Worm (Caenorhabditis elegans) whole organism, midembryonic: ENCODE measurements around the gene F53A3.7.

Experiments used
- T22C8.4 ChIP-seq: fragments of 200-800 bp; sonication (Bioruptor generic); IDR thresholded peaks from 2 replicates; pipeline ENCODE4 v1.3.6; 2022; ENCODE audit warnings: missing genetic modification characterization, missing compliant biosample characterization
- cog-1 ChIP-seq: sonication (generic microtip); optimal IDR thresholded peaks from 2 replicates; lab custom pipeline; 2016; ENCODE audit warnings: missing genetic modification characterization, missing compliant biosample characterization
- flt-1 ChIP-seq: fragments of 200-800 bp; sonication (Bioruptor generic); IDR thresholded peaks from 2 replicates; pipeline ENCODE4 v1.3.6; 2022; ENCODE audit warnings: missing genetic modification characterization, missing compliant biosample characterization
- klf-2 ChIP-seq: fragments of 200-800 bp; sonication (Bioruptor generic); conservative IDR thresholded peaks from 2 replicates; pipeline ENCODE4 v1.3.6; 2022; ENCODE audit warnings: missing genetic modification reagents, missing genetic modification characterization, missing compliant biosample characterization
- med-1 ChIP-seq: sonication (generic microtip); optimal IDR thresholded peaks from 2 replicates; lab custom pipeline; 2017; ENCODE audit warnings: missing genetic modification characterization, mild to moderate bottlenecking, missing compliant biosample characterization, antibody characterized with exemption, missing genetic modification reagents; ENCODE audit not compliant: insufficient read depth
- ref-1 ChIP-seq: fragments of 200-800 bp; sonication (Bioruptor generic); conservative IDR thresholded peaks from 2 replicates; pipeline ENCODE4 v1.3.6; 2022; ENCODE audit warnings: missing genetic modification reagents, missing genetic modification characterization, missing compliant biosample characterization
- tab-1 ChIP-seq: fragments of 200-800 bp; sonication (Bioruptor generic); IDR thresholded peaks from 2 replicates; pipeline ENCODE4 v1.3.6; 2022; ENCODE audit warnings: missing genetic modification characterization, missing compliant biosample characterization
- ztf-23 ChIP-seq: fragments of 200-800 bp; sonication (Bioruptor generic); IDR thresholded peaks from 2 replicates; pipeline ENCODE4 v1.3.6; 2022; ENCODE audit warnings: missing genetic modification reagents, missing genetic modification characterization, missing compliant biosample characterization
- ztf-29 ChIP-seq: fragments of 200-800 bp; sonication (Bioruptor generic); IDR thresholded peaks from 2 replicates; pipeline ENCODE4 v1.3.6; 2022; ENCODE audit warnings: missing genetic modification reagents, missing genetic modification characterization, missing compliant biosample characterization

Gene F53A3.7

ce11 chrIII:1981467-1981866 lies 30.1 kb downstream of the F53A3.7 start:
- TF ChIP-seq ztf-23 (GFP tag; lab: Robert Waterston, UW) (no peak), ztf-29 (no peak), klf-2 (GFP tag; lab: Robert Waterston, UW) (no peak), cog-1 (no peak), ref-1 (GFP tag; lab: Robert Waterston, UW) (no peak), tab-1 (no peak), flt-1 (GFP tag; lab: Robert Waterston, UW) (no peak), T22C8.4 (GFP tag; lab: Robert Waterston, UW) (no peak), med-1 (GFP tag; lab: Kevin White, UChicago) (no peak)

- TF ChIP-seq tab-1 (no peak), ref-1 (GFP tag; lab: Robert Waterston, UW) (no peak), ztf-23 (GFP tag; lab: Robert Waterston, UW) (no peak), ztf-29 (no peak), T22C8.4 (GFP tag; lab: Robert Waterston, UW) (no peak), klf-2 (GFP tag; lab: Robert Waterston, UW) (no peak)
Observed at ce11 chrIII:1982597-1983244, 31.4 kb downstream of the F53A3.7 start, which contains the start of gene srd-66. srd-66 (minus strand) TSS chrIII:1982647.

DNA sequence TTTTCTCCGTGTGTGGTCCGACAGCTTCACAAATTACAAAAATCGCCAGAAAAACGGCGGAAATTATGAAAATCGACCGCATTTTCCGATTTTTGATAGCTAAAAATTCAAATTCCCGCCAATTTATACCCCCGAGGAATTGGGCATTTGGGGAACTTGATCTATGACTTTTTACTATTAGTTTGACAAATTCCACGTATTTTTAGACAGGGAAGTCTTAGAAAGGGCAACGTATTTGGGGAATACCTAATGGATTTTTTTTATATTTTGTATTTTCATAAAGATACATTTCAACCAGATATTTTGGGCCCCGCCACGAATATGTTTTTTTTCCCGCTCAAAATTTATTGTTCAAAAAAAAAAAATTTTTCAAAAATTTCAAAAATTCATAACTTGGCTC lies 33.5 kb downstream of the F53A3.7 start, which contains the start of gene Y39A3B.7:
Y39A3B.7 (minus strand) TSS at position 101 of the 400 bp plus-strand sequence.
- TF ChIP-seq ref-1 (GFP tag; lab: Robert Waterston, UW) (no peak), T22C8.4 (GFP tag; lab: Robert Waterston, UW) (no peak)

DNA sequence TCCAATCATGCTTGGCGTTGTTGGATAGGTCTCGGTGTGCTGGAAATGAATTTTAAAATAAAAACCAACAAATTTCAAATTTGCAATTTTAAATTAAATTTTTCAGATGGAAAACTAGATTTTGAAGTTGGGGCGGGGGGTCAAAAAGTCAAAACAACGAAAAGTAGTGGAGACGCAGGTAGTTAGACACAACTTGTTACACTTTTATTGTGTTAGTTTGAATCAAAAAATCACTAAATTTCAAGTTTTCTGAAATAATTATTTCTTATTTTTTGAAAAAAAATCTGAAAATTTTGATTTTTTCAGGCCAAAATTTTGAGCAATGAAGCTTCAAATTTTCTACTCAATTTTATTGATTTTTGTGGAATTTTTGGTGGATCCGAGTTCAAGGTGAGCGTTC lies 36.4 kb downstream of the F53A3.7 start, which contains the start of gene Y39A3B.8:
Y39A3B.8 (plus strand) TSS at position 301 of the 400 bp plus-strand sequence.
- TF ChIP-seq cog-1 (no peak), med-1 (GFP tag; lab: Kevin White, UChicago) (no peak), ref-1 (GFP tag; lab: Robert Waterston, UW) (no peak), tab-1 (no peak), ztf-29 (no peak), flt-1 (GFP tag; lab: Robert Waterston, UW) (no peak), klf-2 (GFP tag; lab: Robert Waterston, UW) (no peak), T22C8.4 (GFP tag; lab: Robert Waterston, UW) (no peak), ztf-23 (GFP tag; lab: Robert Waterston, UW) (no peak)

- no peak for TF ChIP-seq ztf-23 (GFP tag; lab: Robert Waterston, UW)
- TF ChIP-seq T22C8.4 (GFP tag; lab: Robert Waterston, UW): no peak
- no peak for TF ChIP-seq ref-1 (GFP tag; lab: Robert Waterston, UW)
- TF ChIP-seq ztf-29: no peak
- no peak for TF ChIP-seq cog-1
Observed at ce11 chrIII:1989940-1990339, 38.6 kb downstream of the F53A3.7 start.

- TF ChIP-seq tab-1: no peak
- no peak for TF ChIP-seq ref-1 (GFP tag; lab: Robert Waterston, UW)
- TF ChIP-seq T22C8.4 (GFP tag; lab: Robert Waterston, UW): no peak
- no peak for TF ChIP-seq klf-2 (GFP tag; lab: Robert Waterston, UW)
- TF ChIP-seq cog-1: no peak
- TF ChIP-seq flt-1 (GFP tag; lab: Robert Waterston, UW): no peak
- TF ChIP-seq ztf-23 (GFP tag; lab: Robert Waterston, UW): no peak
- no peak for TF ChIP-seq med-1 (GFP tag; lab: Kevin White, UChicago)
Observed at ce11 chrIII:1997569-1997968, 46.2 kb downstream of the F53A3.7 start, which contains the start of gene lgc-42. lgc-42 (plus strand) TSS chrIII:1997869.

DNA sequence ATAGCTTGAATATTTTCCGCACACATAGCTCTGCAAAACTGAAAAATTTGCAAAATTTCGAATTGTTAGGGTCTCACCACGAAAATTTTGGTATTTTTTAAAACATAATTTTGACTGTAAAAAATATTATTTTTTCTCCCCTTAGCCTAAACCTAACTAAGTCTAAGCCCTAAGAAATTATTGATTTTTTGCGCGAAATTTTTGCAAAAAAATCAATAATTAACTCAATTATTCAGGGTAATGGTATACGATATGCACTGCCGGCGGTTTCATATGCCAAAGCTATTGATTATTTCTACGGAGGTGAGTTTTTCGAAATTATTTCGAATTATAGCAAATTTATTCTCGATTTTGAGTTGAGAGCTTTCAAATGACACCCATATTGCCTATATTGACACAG lies 49.9 kb downstream of the F53A3.7 start:
- TF ChIP-seq T22C8.4 (GFP tag; lab: Robert Waterston, UW): peak; percentile 58
- TF ChIP-seq flt-1 (GFP tag; lab: Robert Waterston, UW): no peak
